Worm (Caenorhabditis elegans) whole organism, L4 larva: Measurements from ENCODE around the gene M03E7.1.
A peak's percentile ranks its signal among the peaks of the same experiment; 100 is the strongest.

ENCODE experiments used
- R02D3.7 ChIP-seq: fragments of 150-350 bp; sonication (generic microtip); optimal IDR thresholded peaks from 3 replicates; lab custom pipeline; 2014; ENCODE audit warnings: missing biosample characterization, missing genetic modification characterization
- T26A8.4 ChIP-seq: fragments of 200-800 bp; sonication (Bioruptor generic); IDR thresholded peaks from 2 replicates; pipeline ENCODE4 v1.3.6; 2022; ENCODE audit warnings: missing genetic modification characterization, missing compliant biosample characterization
- ama-1 ChIP-seq: fragments of 150-350 bp; optimal IDR thresholded peaks from 2 replicates; lab custom pipeline; 2014; ENCODE audit warnings: inconsistent platforms, mixed read lengths
- ceh-20 ChIP-seq: fragments of 200-800 bp; sonication (Bioruptor generic); IDR thresholded peaks from 2 replicates; pipeline ENCODE4 v1.3.6; 2022; ENCODE audit warnings: missing genetic modification reagents, missing genetic modification characterization, missing compliant biosample characterization
- cey-2 ChIP-seq: sonication (generic microtip); optimal IDR thresholded peaks from 3 replicates; lab custom pipeline; 2017; ENCODE audit warnings: missing genetic modification characterization, mild to moderate bottlenecking, missing compliant biosample characterization, antibody characterized with exemption, borderline replicate concordance; ENCODE audit not compliant: insufficient read depth
- dmd-6 ChIP-seq: fragments of 200-800 bp; sonication (Bioruptor generic); IDR thresholded peaks from 2 replicates; pipeline ENCODE4 v1.3.6; 2022; ENCODE audit warnings: missing genetic modification reagents, missing genetic modification characterization, missing compliant biosample characterization
- dpl-1 ChIP-seq: fragments of 150-350 bp; optimal IDR thresholded peaks from 2 replicates; lab custom pipeline; 2014; ENCODE audit warnings: missing biosample characterization, missing genetic modification reagents, missing genetic modification characterization
- egl-27 ChIP-seq: sonication (generic microtip); optimal IDR thresholded peaks from 3 replicates; lab custom pipeline; 2017; ENCODE audit warnings: missing biosample characterization, missing genetic modification reagents, missing genetic modification characterization
- egl-43 ChIP-seq: fragments of 200-800 bp; sonication (Bioruptor generic); IDR thresholded peaks from 2 replicates; pipeline ENCODE4 v1.3.6; 2022; ENCODE audit warnings: missing genetic modification reagents, missing genetic modification characterization, missing compliant biosample characterization
- gei-8 ChIP-seq: fragments of 200-800 bp; sonication (Bioruptor generic); optimal IDR thresholded peaks from 2 replicates; lab custom pipeline; 2018; ENCODE audit warnings: mild to moderate bottlenecking, missing genetic modification characterization, missing compliant biosample characterization
- jun-1 ChIP-seq: fragments of 150-350 bp; optimal IDR thresholded peaks from 2 replicates; lab custom pipeline; 2014; ENCODE audit warnings: missing biosample characterization, missing genetic modification reagents, missing genetic modification characterization
- lin-15B ChIP-seq: fragments of 150-350 bp; sonication (generic microtip); optimal IDR thresholded peaks from 3 replicates; lab custom pipeline; 2014; ENCODE audit warnings: missing biosample characterization, missing genetic modification characterization
- lin-38 ChIP-seq: fragments of 200-800 bp; sonication (Bioruptor generic); IDR thresholded peaks from 2 replicates; pipeline ENCODE4 v1.3.6; 2022; ENCODE audit warnings: missing genetic modification reagents, missing genetic modification characterization, missing compliant biosample characterization
- lir-3 ChIP-seq: sonication (generic microtip); optimal IDR thresholded peaks from 2 replicates; lab custom pipeline; 2016; ENCODE audit warnings: mild to moderate bottlenecking, missing genetic modification characterization, missing compliant biosample characterization
- madf-5 ChIP-seq, 2 experiments: fragments of 200-800 bp; sonication (Bioruptor generic); IDR thresholded peaks; 2 replicates each; pipeline ENCODE4 v1.3.6; 2022; ENCODE audit warnings: missing compliant biosample characterization in 2 of 2, missing genetic modification characterization in 2 of 2
- mep-1 ChIP-seq: fragments of 150-350 bp; sonication (generic microtip); optimal IDR thresholded peaks from 3 replicates; lab custom pipeline; 2014; ENCODE audit warnings: missing biosample characterization, missing genetic modification characterization
- mes-2 ChIP-seq: sonication (generic microtip); optimal IDR thresholded peaks from 2 replicates; lab custom pipeline; 2016; ENCODE audit warnings: missing genotype, mild to moderate bottlenecking, missing genetic modification characterization, missing compliant biosample characterization; ENCODE audit not compliant: poor library complexity, severe bottlenecking
- nhr-102 ChIP-seq: sonication (generic microtip); optimal IDR thresholded peaks from 2 replicates; lab custom pipeline; 2016; ENCODE audit warnings: mild to moderate bottlenecking, missing genetic modification characterization, moderate library complexity, missing compliant biosample characterization
- nhr-237 ChIP-seq: sonication (generic microtip); optimal IDR thresholded peaks from 2 replicates; lab custom pipeline; 2017; ENCODE audit warnings: missing biosample characterization, missing genetic modification characterization
- nhr-41 ChIP-seq: fragments of 200-800 bp; sonication (Bioruptor generic); IDR thresholded peaks from 2 replicates; pipeline ENCODE4 v1.3.6; 2022; ENCODE audit warnings: missing genetic modification reagents, missing genetic modification characterization, missing compliant biosample characterization
- nhr-42 ChIP-seq: fragments of 200-800 bp; sonication (Bioruptor generic); IDR thresholded peaks from 2 replicates; pipeline ENCODE4 v1.3.6; 2022; ENCODE audit warnings: missing genetic modification characterization, missing compliant biosample characterization
- nhr-76 ChIP-seq: fragments of 150-350 bp; optimal IDR thresholded peaks from 2 replicates; lab custom pipeline; 2014; ENCODE audit warnings: missing biosample characterization, missing genetic modification characterization
- nhr-77 ChIP-seq: fragments of 150-350 bp; optimal IDR thresholded peaks from 2 replicates; lab custom pipeline; 2014; ENCODE audit warnings: missing biosample characterization, missing genetic modification characterization
- pqm-1 ChIP-seq: sonication (generic microtip); optimal IDR thresholded peaks from 2 replicates; lab custom pipeline; 2017; ENCODE audit warnings: missing biosample characterization, missing genetic modification characterization
- rbr-2 ChIP-seq: sonication (generic microtip); optimal IDR thresholded peaks from 2 replicates; lab custom pipeline; 2016; ENCODE audit warnings: missing genotype, missing genetic modification characterization, missing compliant biosample characterization
- snpc-4 ChIP-seq: fragments of 150-350 bp; optimal IDR thresholded peaks from 2 replicates; lab custom pipeline; 2014; ENCODE audit warnings: missing biosample characterization, missing genetic modification characterization
- spr-3 ChIP-seq: fragments of 200-800 bp; sonication (Bioruptor generic); optimal IDR thresholded peaks from 2 replicates; lab custom pipeline; 2018; ENCODE audit warnings: mild to moderate bottlenecking, missing genetic modification characterization, missing compliant biosample characterization
- tra-1 ChIP-seq: fragments of 200-800 bp; sonication (Bioruptor generic); IDR thresholded peaks from 2 replicates; pipeline ENCODE4 v1.3.6; 2022; ENCODE audit warnings: missing genetic modification reagents, missing genetic modification characterization, missing compliant biosample characterization
- unc-130 ChIP-seq: sonication (generic microtip); optimal IDR thresholded peaks from 2 replicates; lab custom pipeline; 2016; ENCODE audit warnings: missing genetic modification reagents, missing genetic modification characterization, missing compliant biosample characterization
- unc-62 ChIP-seq, 3 experiments: fragments of 150-350 bp in 1 of 3; sonication (generic microtip); optimal IDR thresholded peaks in 2 of 3; peaks in 1 of 3; 1 replicate in 1 of 3; 2 replicates in 2 of 3; lab custom pipeline; 2014 to 2017; ENCODE audit warnings: missing biosample characterization in 3 of 3, missing genetic modification characterization in 3 of 3, missing genetic modification reagents in 3 of 3, missing genotype in 1 of 3
- vab-7 ChIP-seq: fragments of 200-800 bp; sonication (Bioruptor generic); IDR thresholded peaks from 2 replicates; pipeline ENCODE4 v1.3.6; 2022; ENCODE audit warnings: missing genetic modification reagents, missing genetic modification characterization, missing compliant biosample characterization
- zag-1 ChIP-seq: fragments of 150-350 bp; optimal IDR thresholded peaks from 2 replicates; lab custom pipeline; 2014; ENCODE audit warnings: missing biosample characterization, missing genetic modification characterization
- ztf-7 ChIP-seq: fragments of 150-350 bp; optimal IDR thresholded peaks from 2 replicates; lab custom pipeline; 2014; ENCODE audit warnings: missing biosample characterization, missing genetic modification characterization

M03E7.1 gene

ce11 chrV:5614724-5615123 lies 6.8 kb upstream of the M03E7.1 start, which contains the start of gene M03E7.3:
Gene M03E7.3 (plus strand): TSS chrV:5615024.
- TF ChIP-seq nhr-42 (GFP tag; lab: Robert Waterston, UW) (no peak), unc-62 (GFP tag; optimal IDR thresholded peaks at IDR 0.05 in 1 of 2; lab: Kevin White, UChicago) (no peak), unc-62 (tag; optimal IDR thresholded peaks at IDR 0.05; lab: Kevin White, UChicago) (no peak), nhr-77 (tag; lab: Kevin White, UChicago) (no peak), R02D3.7 (tag; lab: Kevin White, UChicago) (no peak)
- TF ChIP-seq, all 104 proteins: peak for 0

DNA sequence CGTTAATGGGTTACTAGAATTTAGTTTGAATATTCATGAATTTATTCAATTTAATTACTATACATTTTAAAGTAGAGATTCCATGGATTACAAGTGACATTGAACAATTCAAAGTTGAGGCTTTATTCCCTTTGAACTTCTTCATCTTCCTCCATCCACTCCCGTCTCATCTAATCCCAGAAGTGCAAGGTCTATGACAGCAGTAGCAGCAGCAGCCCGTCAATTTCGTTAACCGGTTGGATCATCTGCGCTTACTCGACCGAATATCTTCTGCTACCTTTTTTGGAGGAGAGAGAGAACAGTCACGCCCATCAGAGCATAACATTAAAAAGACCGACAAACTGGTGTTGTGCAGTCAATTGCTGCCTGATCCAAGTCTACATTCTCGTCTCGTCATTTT lies 4.2 kb upstream of the M03E7.1 start, which contains the start of gene M03E7.2:
M03E7.2 (plus strand) TSS at position 301 of the 400 bp plus-strand sequence.
- no peak for TF ChIP-seq gei-8 (GFP tag; lab: Kevin White, UChicago)
- TF ChIP-seq snpc-4 = no peak
- no peak for TF ChIP-seq unc-62 (GFP tag; optimal IDR thresholded peaks at IDR 0.05 in 1 of 2; lab: Kevin White, UChicago)
- no peak for TF ChIP-seq unc-62 (tag; optimal IDR thresholded peaks at IDR 0.05; lab: Kevin White, UChicago)
- TF ChIP-seq mep-1 (tag; lab: Kevin White, UChicago) = no peak
- no peak for TF ChIP-seq dmd-6
- TF ChIP-seq jun-1 (tag; lab: Kevin White, UChicago) = no peak
- no peak for TF ChIP-seq spr-3 (GFP tag; lab: Kevin White, UChicago)
- TF ChIP-seq mes-2 (tag; lab: Kevin White, UChicago) = no peak
- TF ChIP-seq zag-1 (tag; lab: Kevin White, UChicago) = no peak
- TF ChIP-seq ceh-20 (GFP tag; lab: Robert Waterston, UW) = no peak
- no peak for TF ChIP-seq nhr-237 (tag; lab: Kevin White, UChicago)
- no peak for TF ChIP-seq ama-1 (lab: Kevin White, UChicago)
- no peak for TF ChIP-seq nhr-42 (GFP tag; lab: Robert Waterston, UW)
- TF ChIP-seq nhr-76 (tag; lab: Kevin White, UChicago) = no peak
- no peak for TF ChIP-seq egl-43 (GFP tag; lab: Robert Waterston, UW)

DNA sequence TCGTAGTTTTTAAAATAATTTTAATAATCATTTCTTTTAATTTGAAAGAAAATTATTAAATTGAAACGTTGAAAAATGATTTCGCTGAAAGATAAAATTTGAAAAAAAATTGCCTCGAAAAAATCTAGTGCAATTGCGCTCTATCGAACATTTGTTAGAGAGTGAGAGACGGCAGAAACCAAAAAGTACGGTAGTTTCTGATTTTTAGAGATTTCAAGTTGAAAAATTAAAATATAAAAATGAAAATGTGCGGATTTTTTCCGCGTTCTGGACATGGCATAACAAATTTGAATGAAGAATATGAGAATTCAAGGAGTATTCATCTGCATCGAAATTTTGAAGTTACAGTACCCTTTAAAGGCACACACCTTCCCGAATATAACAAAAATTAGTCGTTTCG lies 2.1 kb upstream of the M03E7.1 start:
- TF ChIP-seq lin-38 = peak; percentile 93
- peak; percentile 21 for TF ChIP-seq dpl-1
- peak; percentile 22 for TF ChIP-seq unc-130 (GFP tag; lab: Kevin White, UChicago)
- no peak for TF ChIP-seq pqm-1
- TF ChIP-seq lin-15B (tag; lab: Kevin White, UChicago) = no peak

- TF ChIP-seq T26A8.4 = no peak
- TF ChIP-seq nhr-41 (GFP tag; lab: Robert Waterston, UW) = no peak
Measured at ce11 chrV:5620040-5620439, 1.4 kb upstream of the M03E7.1 start, which contains the start of gene memb-2. Gene memb-2 (minus strand): TSS chrV:5620140.

DNA sequence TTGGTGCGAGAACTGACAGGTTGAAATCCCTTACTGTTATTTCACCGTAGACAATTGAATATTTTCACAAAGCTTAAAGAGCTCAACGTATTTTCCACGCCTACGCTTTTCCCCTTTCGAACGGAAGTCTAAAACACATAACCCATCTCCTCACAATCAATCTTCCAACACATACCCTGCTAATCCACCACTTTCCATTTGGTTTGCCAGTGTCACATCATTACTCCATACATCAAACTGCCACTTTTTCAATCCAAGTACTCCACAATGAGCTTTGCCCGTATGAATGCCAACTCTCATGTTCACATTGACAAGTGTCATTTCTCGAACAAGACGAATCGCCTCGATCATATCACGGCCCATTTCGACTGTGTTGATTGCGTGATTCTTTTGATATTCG lies 6.5 kb downstream of the M03E7.1 start:
- TF ChIP-seq ztf-7 (no peak), unc-62 (GFP tag; optimal IDR thresholded peaks at IDR 0.05 in 1 of 2; lab: Kevin White, UChicago) (peak in 1 of 2 experiments; percentile 99), unc-62 (tag; optimal IDR thresholded peaks at IDR 0.05; lab: Kevin White, UChicago) (no peak), tra-1 (GFP tag; lab: Robert Waterston, UW) (0 out of 2 replicates have a peak, but pooled peaks have one; percentile 41), ceh-20 (GFP tag; lab: Robert Waterston, UW) (peak; percentile 29; the same call in 1 of the 2 replicates), gei-8 (GFP tag; lab: Kevin White, UChicago) (no peak)

ce11 chrV:5630792-5631191 lies 9.3 kb downstream of the M03E7.1 start, which contains the start of gene acy-4:
Gene acy-4 (minus strand): TSS chrV:5630892.
- TF ChIP-seq nhr-102 (tag; lab: Kevin White, UChicago) = no peak
- no peak for TF ChIP-seq vab-7
- TF ChIP-seq lir-3 (tag; lab: Kevin White, UChicago) = no peak
- TF ChIP-seq egl-27 (tag; lab: Kevin White, UChicago) = no peak
- TF ChIP-seq cey-2 (tag; lab: Kevin White, UChicago) = no peak
- no peak for TF ChIP-seq tra-1 (GFP tag; lab: Robert Waterston, UW)
- no peak for TF ChIP-seq rbr-2
- no peak for TF ChIP-seq madf-5 (GFP tag; IDR thresholded peaks at IDR 0.05; lab: Robert Waterston, UW)
